Worm (Caenorhabditis elegans): Measurements from ENCODE around the gene R04B3.3.

Gene R04B3.3

ce11 chrX:2430317-2430716 is 45.5 kb downstream of the R04B3.3 start:
- TF ChIP-seq nhr-25 (tag; optimal IDR thresholded peaks at IDR 0.05) (no peak), R02D3.7 (tag; optimal IDR thresholded peaks at IDR 0.05) (no peak), skn-1 (tag; optimal IDR thresholded peaks at IDR 0.05) (no peak), zag-1 (tag; optimal IDR thresholded peaks at IDR 0.05) (no peak), egl-27 (tag; optimal IDR thresholded peaks at IDR 0.05) (no peak), sma-9 (GFP tag; optimal IDR thresholded peaks at IDR 0.05) (no peak), sma-9 (tag; optimal IDR thresholded peaks at IDR 0.05) (no peak)

ce11 chrX:2427404-2427803 is 48.4 kb downstream of the R04B3.3 start, which contains the start of gene gcy-31:
Gene gcy-31 (minus strand): TSS chrX:2427504.
- TF ChIP-seq lin-11 (tag; optimal IDR thresholded peaks at IDR 0.05) (no peak), nhr-6 (tag; optimal IDR thresholded peaks at IDR 0.05) (no peak), nhr-10 (tag; optimal IDR thresholded peaks at IDR 0.05) (no peak), snpc-4 (tag; optimal IDR thresholded peaks at IDR 0.05) (no peak), lin-39 (tag; optimal IDR thresholded peaks at IDR 0.05) (no peak), nhr-77 (tag; optimal IDR thresholded peaks at IDR 0.05) (no peak), elt-1 (tag; optimal IDR thresholded peaks at IDR 0.05) (no peak), lin-13 (GFP tag; optimal IDR thresholded peaks at IDR 0.05) (no peak), ZK546.5 (tag; optimal IDR thresholded peaks at IDR 0.05) (no peak), mdl-1 (tag; optimal IDR thresholded peaks at IDR 0.05) (no peak), dmd-4 (tag; optimal IDR thresholded peaks at IDR 0.05) (no peak), Y55F3AM.14 (GFP tag; optimal IDR thresholded peaks at IDR 0.05) (no peak), mab-5 (tag; optimal IDR thresholded peaks at IDR 0.05) (no peak), ceh-16 (tag; optimal IDR thresholded peaks at IDR 0.05) (no peak), sma-9 (GFP tag; optimal IDR thresholded peaks at IDR 0.05) (no peak), sma-9 (tag; optimal IDR thresholded peaks at IDR 0.05) (no peak), crh-2 (tag; optimal IDR thresholded peaks at IDR 0.05) (no peak), aly-2 (tag; optimal IDR thresholded peaks at IDR 0.05) (no peak), F13H6.1 (tag; optimal IDR thresholded peaks at IDR 0.05) (no peak), nhr-23 (tag; optimal IDR thresholded peaks at IDR 0.05) (no peak)

- peak; percentile 26 for TF ChIP-seq ceh-16 (tag; optimal IDR thresholded peaks at IDR 0.05)
- TF ChIP-seq ztf-4 (tag; optimal IDR thresholded peaks at IDR 0.05): no peak
- peak; percentile 32 for TF ChIP-seq nhr-25 (tag; optimal IDR thresholded peaks at IDR 0.05)
These were observed 48.8 kb downstream of the R04B3.3 start for ce11 chrX:2426932-2427331.

ce11 chrX:2425284-2425683 is 50.5 kb downstream of the R04B3.3 start:
- TF ChIP-seq nhr-129 (tag; optimal IDR thresholded peaks at IDR 0.05) (no peak), ZK546.5 (tag; optimal IDR thresholded peaks at IDR 0.05) (no peak), ztf-1 (GFP tag; conservative IDR thresholded peaks at IDR 0.05) (no peak), snpc-4 (tag; optimal IDR thresholded peaks at IDR 0.05) (no peak), C34F6.9 (tag; optimal IDR thresholded peaks at IDR 0.05) (no peak), nhr-77 (tag; optimal IDR thresholded peaks at IDR 0.05) (no peak), lin-39 (tag; optimal IDR thresholded peaks at IDR 0.05) (no peak), blmp-1 (tag; optimal IDR thresholded peaks at IDR 0.05; ENCODE audit: insufficient read depth) (no peak), gmeb-1 (tag; optimal IDR thresholded peaks at IDR 0.05) (no peak), nhr-11 (tag; optimal IDR thresholded peaks at IDR 0.05) (no peak), crh-2 (tag; optimal IDR thresholded peaks at IDR 0.05) (no peak), peb-1 (tag; optimal IDR thresholded peaks at IDR 0.05) (no peak), lin-11 (tag; optimal IDR thresholded peaks at IDR 0.05) (no peak), zag-1 (tag; optimal IDR thresholded peaks at IDR 0.05) (no peak), nhr-23 (tag; optimal IDR thresholded peaks at IDR 0.05) (no peak), unc-55 (GFP tag; optimal IDR thresholded peaks at IDR 0.05) (no peak), elt-3 (tag; optimal IDR thresholded peaks at IDR 0.05) (no peak), ztf-11 (tag; optimal IDR thresholded peaks at IDR 0.05) (no peak), F13H6.1 (tag; optimal IDR thresholded peaks at IDR 0.05) (peak; percentile 14), lsy-2 (tag; optimal IDR thresholded peaks at IDR 0.05) (no peak), egl-27 (tag; optimal IDR thresholded peaks at IDR 0.05) (peak; percentile 26), fos-1 (tag; optimal IDR thresholded peaks at IDR 0.05) (peak; percentile 12), nhr-10 (tag; optimal IDR thresholded peaks at IDR 0.05) (no peak), nhr-237 (tag; optimal IDR thresholded peaks at IDR 0.05) (no peak)

All from whole organism, L2 larva.